Worm (Caenorhabditis elegans) whole organism, L1 larva: ENCODE data around the gene fbxb-99.

ENCODE experiments used
- ces-1 ChIP-seq: fragments of 150-350 bp; optimal IDR thresholded peaks from 2 replicates; lab custom pipeline; 2014; ENCODE audit warnings: missing biosample characterization, missing genetic modification reagents, missing genetic modification characterization
- mdl-1 ChIP-seq, 2 experiments: fragments of 150-350 bp; optimal IDR thresholded peaks; 2 replicates each; lab custom pipeline; 2014 to 2017; ENCODE audit warnings: missing biosample characterization in 2 of 2, missing genetic modification characterization in 2 of 2, inconsistent platforms in 1 of 2
- nhr-11 ChIP-seq: fragments of 150-350 bp; optimal IDR thresholded peaks from 2 replicates; lab custom pipeline; 2014; ENCODE audit warnings: missing biosample characterization, missing genetic modification characterization
- nhr-237 ChIP-seq: fragments of 150-350 bp; optimal IDR thresholded peaks from 2 replicates; lab custom pipeline; 2014; ENCODE audit warnings: missing biosample characterization, missing genetic modification characterization
- snpc-4 ChIP-seq: fragments of 150-350 bp; optimal IDR thresholded peaks from 2 replicates; lab custom pipeline; 2014; ENCODE audit warnings: missing biosample characterization, missing genetic modification characterization
- zag-1 ChIP-seq: fragments of 150-350 bp; optimal IDR thresholded peaks from 2 replicates; lab custom pipeline; 2014; ENCODE audit warnings: missing biosample characterization, missing genetic modification characterization
- ztf-4 ChIP-seq: fragments of 150-350 bp; optimal IDR thresholded peaks from 2 replicates; lab custom pipeline; 2014; ENCODE audit warnings: missing biosample characterization, missing genetic modification characterization

ce11 chrII:3810550-3810949 is 17.3 kb upstream of the fbxb-99 start:
- TF ChIP-seq mdl-1 (tag; optimal IDR thresholded peaks at IDR 0.05; lab: Kevin White, UChicago) (peak in 1 of 2 experiments; percentile 30), zag-1 (tag; lab: Kevin White, UChicago) (no peak), ztf-4 (no peak), ces-1 (GFP tag; lab: Kevin White, UChicago) (no peak), nhr-11 (peak; percentile 19), nhr-237 (tag; lab: Kevin White, UChicago) (no peak), snpc-4 (tag; lab: Kevin White, UChicago) (no peak)
